Worm (Caenorhabditis elegans) whole organism, early embryonic: ENCODE results near the gene Y105C5A.1272.

Experiments used
- B0310.2 ChIP-seq: sonication (generic microtip); optimal IDR thresholded peaks from 2 replicates; lab custom pipeline; 2016; ENCODE audit warnings: mild to moderate bottlenecking, missing genetic modification characterization, missing compliant biosample characterization
- F13C5.2 ChIP-seq: sonication (generic microtip); optimal IDR thresholded peaks from 2 replicates; lab custom pipeline; 2017; ENCODE audit warnings: mild to moderate bottlenecking, missing genetic modification characterization, inconsistent platforms, missing compliant biosample characterization
- aly-1 ChIP-seq: sonication (generic microtip); optimal IDR thresholded peaks from 2 replicates; lab custom pipeline; 2016; ENCODE audit warnings: missing genetic modification characterization, missing compliant biosample characterization
- ceh-13 ChIP-seq: fragments of 200-800 bp; sonication (Bioruptor generic); optimal IDR thresholded peaks from 2 replicates; lab custom pipeline; 2018; ENCODE audit warnings: mild to moderate bottlenecking, missing genetic modification characterization, missing compliant biosample characterization
- ceh-36 ChIP-seq: sonication (generic microtip); optimal IDR thresholded peaks from 2 replicates; lab custom pipeline; 2016; ENCODE audit warnings: missing genetic modification characterization, inconsistent platforms, missing compliant biosample characterization
- flt-1 ChIP-seq: fragments of 200-800 bp; sonication (Bioruptor generic); IDR thresholded peaks from 2 replicates; pipeline ENCODE4 v1.3.6; 2022; ENCODE audit warnings: missing genetic modification characterization, missing compliant biosample characterization
- hmbx-1 ChIP-seq: sonication (generic microtip); optimal IDR thresholded peaks from 2 replicates; lab custom pipeline; 2016; ENCODE audit warnings: mild to moderate bottlenecking, missing genetic modification characterization, missing compliant biosample characterization
- hmg-4 ChIP-seq: fragments of 200-800 bp; sonication (Bioruptor generic); optimal IDR thresholded peaks from 2 replicates; lab custom pipeline; 2018; ENCODE audit warnings: mild to moderate bottlenecking, missing genetic modification characterization, missing compliant biosample characterization
- hnd-1 ChIP-seq: sonication (generic microtip); optimal IDR thresholded peaks from 2 replicates; lab custom pipeline; 2016; ENCODE audit warnings: missing genetic modification characterization, missing compliant biosample characterization
- scrt-1 ChIP-seq: fragments of 200-800 bp; sonication (Bioruptor generic); IDR thresholded peaks from 2 replicates; pipeline ENCODE4 v1.3.6; 2022; ENCODE audit warnings: missing genetic modification characterization, missing compliant biosample characterization
- sea-1 ChIP-seq: fragments of 200-800 bp; sonication (Bioruptor generic); conservative IDR thresholded peaks from 2 replicates; pipeline ENCODE4 v1.3.6; 2022; ENCODE audit warnings: missing genetic modification characterization, missing compliant biosample characterization
- tbx-11 ChIP-seq: fragments of 200-800 bp; sonication (Bioruptor generic); IDR thresholded peaks from 2 replicates; pipeline ENCODE4 v1.3.6; 2022; ENCODE audit warnings: missing genetic modification characterization, missing compliant biosample characterization
- tbx-37 ChIP-seq: fragments of 200-800 bp; sonication (Bioruptor generic); conservative IDR thresholded peaks from 2 replicates; pipeline ENCODE4 v1.3.6; 2022; ENCODE audit warnings: missing genetic modification reagents, missing genetic modification characterization, missing compliant biosample characterization
- tra-4 ChIP-seq: sonication (generic microtip); optimal IDR thresholded peaks from 2 replicates; lab custom pipeline; 2017; ENCODE audit warnings: missing genetic modification characterization, missing compliant biosample characterization

Gene Y105C5A.1272

ce11 chrIV:15696786-15697185 is 50.0 kb downstream of the Y105C5A.1272 start:
- TF ChIP-seq hnd-1 (no peak), ceh-36 (no peak), tra-4 (tag; lab: Kevin White, UChicago) (no peak), aly-1 (tag; lab: Kevin White, UChicago) (no peak), scrt-1 (GFP tag; lab: Robert Waterston, UW) (no peak), B0310.2 (no peak), ceh-13 (GFP tag; lab: Kevin White, UChicago) (no peak), tbx-11 (no peak), hmbx-1 (tag; lab: Kevin White, UChicago) (no peak), F13C5.2 (tag; lab: Kevin White, UChicago) (no peak), hmg-4 (GFP tag; lab: Kevin White, UChicago) (no peak), flt-1 (no peak), sea-1 (GFP tag; lab: Robert Waterston, UW) (no peak), tbx-37 (GFP tag; lab: Robert Waterston, UW) (no peak)
